Fruit fly (Drosophila melanogaster) whole organism, embryonic: ENCODE measurements around the gene CG3625.

Source experiments
- Ada2b ChIP-seq: fragments of 200-800 bp; sonication (Bioruptor generic); IDR thresholded peaks from 2 replicates; pipeline ENCODE4 v1.3.6; 2022; ENCODE audit warnings: missing biosample characterization, missing genetic modification characterization
- B-H1 ChIP-seq: fragments of 200-800 bp; sonication (Bioruptor generic); IDR thresholded peaks from 3 replicates; pipeline ENCODE4 v1.3.6; 2022; ENCODE audit warnings: missing biosample characterization, missing genetic modification characterization
- Bteb2 ChIP-seq: fragments of 200-800 bp; sonication (Bioruptor generic); optimal IDR thresholded peaks from 2 replicates; lab custom pipeline; 2016; ENCODE audit warnings: missing biosample characterization, missing genetic modification characterization
- CG10366 ChIP-seq: fragments of 200-800 bp; sonication (Bioruptor generic); IDR thresholded peaks from 2 replicates; pipeline ENCODE4 v1.3.6; 2022; ENCODE audit warnings: missing biosample characterization, missing genetic modification characterization
- CG10462 ChIP-seq: fragments of 200-800 bp; sonication (Bioruptor generic); optimal IDR thresholded peaks from 2 replicates; lab custom pipeline; 2016; ENCODE audit warnings: missing biosample characterization, missing genetic modification characterization
- CG10654 ChIP-seq: fragments of 200-800 bp; sonication (Bioruptor generic); optimal IDR thresholded peaks from 2 replicates; lab custom pipeline; 2016; ENCODE audit warnings: missing biosample characterization, missing genetic modification characterization
- CG12155 ChIP-seq: fragments of 200-800 bp; sonication (Bioruptor generic); optimal IDR thresholded peaks from 3 replicates; lab custom pipeline; 2016; ENCODE audit warnings: missing biosample characterization, missing genetic modification characterization
- CG13123 ChIP-seq: fragments of 200-800 bp; sonication (Bioruptor generic); optimal IDR thresholded peaks from 2 replicates; lab custom pipeline; 2016; ENCODE audit warnings: missing biosample characterization, missing genetic modification characterization
- CG13894 ChIP-seq: fragments of 200-800 bp; sonication (Bioruptor generic); optimal IDR thresholded peaks from 3 replicates; lab custom pipeline; 2018; ENCODE audit warnings: missing biosample characterization, mild to moderate bottlenecking, missing genetic modification characterization, moderate library complexity
- CG14965 ChIP-seq: fragments of 200-800 bp; sonication (Bioruptor generic); optimal IDR thresholded peaks from 2 replicates; lab custom pipeline; 2016; ENCODE audit warnings: missing biosample characterization, missing genetic modification characterization, borderline replicate concordance
- CG15479 ChIP-seq: fragments of 200-800 bp; sonication (Bioruptor generic); optimal IDR thresholded peaks from 3 replicates; lab custom pipeline; 2019; ENCODE audit warnings: missing biosample characterization, mild to moderate bottlenecking, missing genetic modification characterization, moderate library complexity
- CG16815 ChIP-seq: fragments of 200-800 bp; sonication (Bioruptor generic); optimal IDR thresholded peaks from 3 replicates; lab custom pipeline; 2017; ENCODE audit warnings: missing biosample characterization, mild to moderate bottlenecking, missing genetic modification characterization
- CG1792 ChIP-seq: fragments of 200-800 bp; sonication (Bioruptor generic); optimal IDR thresholded peaks from 2 replicates; lab custom pipeline; 2016; ENCODE audit warnings: missing biosample characterization, missing genetic modification characterization
- CG18011 ChIP-seq: fragments of 200-800 bp; sonication (Bioruptor generic); optimal IDR thresholded peaks from 2 replicates; lab custom pipeline; 2017; ENCODE audit warnings: missing biosample characterization, missing genetic modification characterization, mild to moderate bottlenecking, moderate library complexity, missing genotype
- CG18599 ChIP-seq: fragments of 200-800 bp; sonication (Bioruptor generic); optimal IDR thresholded peaks from 3 replicates; lab custom pipeline; 2017; ENCODE audit warnings: missing biosample characterization, missing genetic modification characterization, mild to moderate bottlenecking, moderate library complexity, missing genetic modification reagents
- CG18764 ChIP-seq: fragments of 200-800 bp; sonication (Bioruptor generic); optimal IDR thresholded peaks from 3 replicates; lab custom pipeline; 2016; ENCODE audit warnings: missing biosample characterization, missing genetic modification characterization
- CG2889 ChIP-seq: fragments of 200-800 bp; sonication (Bioruptor generic); IDR thresholded peaks from 3 replicates; pipeline ENCODE4 v1.3.6; 2022; ENCODE audit warnings: missing biosample characterization, missing genetic modification characterization
- CG31365 ChIP-seq: fragments of 200-800 bp; sonication (Bioruptor generic); optimal IDR thresholded peaks from 2 replicates; lab custom pipeline; 2018; ENCODE audit warnings: missing biosample characterization, mild to moderate bottlenecking, missing genetic modification characterization
- CG3281 ChIP-seq: fragments of 200-800 bp; sonication (Bioruptor generic); optimal IDR thresholded peaks from 3 replicates; lab custom pipeline; 2017; ENCODE audit warnings: missing biosample characterization, mild to moderate bottlenecking, missing genetic modification characterization
- CG4707 ChIP-seq: fragments of 200-800 bp; sonication (Bioruptor generic); optimal IDR thresholded peaks from 2 replicates; lab custom pipeline; 2018; ENCODE audit warnings: missing biosample characterization, mild to moderate bottlenecking, missing genetic modification characterization, moderate library complexity
- CG6254 ChIP-seq: fragments of 200-800 bp; sonication (Bioruptor generic); optimal IDR thresholded peaks from 3 replicates; lab custom pipeline; 2017; ENCODE audit warnings: mild to moderate bottlenecking, missing biosample characterization, missing genetic modification reagents, missing genetic modification characterization
- CG6689 ChIP-seq: fragments of 200-800 bp; sonication (Bioruptor generic); IDR thresholded peaks from 2 replicates; pipeline ENCODE4 v1.3.6; 2022; ENCODE audit warnings: missing biosample characterization, missing genetic modification characterization
- CG7357 ChIP-seq: fragments of 200-800 bp; sonication (Bioruptor generic); IDR thresholded peaks from 3 replicates; pipeline ENCODE4 v1.3.6; 2022; ENCODE audit warnings: missing biosample characterization, missing genetic modification characterization
- CG7928 ChIP-seq: fragments of 200-800 bp; sonication (Bioruptor generic); optimal IDR thresholded peaks from 2 replicates; lab custom pipeline; 2017; ENCODE audit warnings: missing biosample characterization, mild to moderate bottlenecking, missing genetic modification characterization
- CG7987 ChIP-seq: fragments of 200-800 bp; sonication (Bioruptor generic); optimal IDR thresholded peaks from 2 replicates; lab custom pipeline; 2018; ENCODE audit warnings: missing biosample characterization, mild to moderate bottlenecking, missing genetic modification characterization, moderate library complexity
- CG9727 ChIP-seq: fragments of 200-800 bp; sonication (Bioruptor generic); optimal IDR thresholded peaks from 3 replicates; lab custom pipeline; 2017; ENCODE audit warnings: missing biosample characterization, mild to moderate bottlenecking, missing genetic modification characterization
- D ChIP-seq, 2 experiments: fragments of 200-800 bp in 1 of 2; fragments of >200 bp in 1 of 2; sonication (Bioruptor generic) in 1 of 2; optimal IDR thresholded peaks; 2 replicates in 1 of 2; 3 replicates in 1 of 2; lab custom pipeline; 2017; ENCODE audit warnings: mild to moderate bottlenecking in 1 of 2, missing biosample characterization in 1 of 2, missing genetic modification characterization in 1 of 2, missing genetic modification reagents in 1 of 2
- Dek ChIP-seq: fragments of 200-800 bp; sonication (Bioruptor generic); optimal IDR thresholded peaks from 3 replicates; lab custom pipeline; 2019; ENCODE audit warnings: missing biosample characterization, mild to moderate bottlenecking, missing genetic modification characterization, moderate library complexity
- Dfd ChIP-seq, 2 experiments: fragments of >200 bp; optimal IDR thresholded peaks; 2 replicates each; lab custom pipeline; 2017; ENCODE audit warnings: missing biosample characterization in 2 of 2, missing genetic modification characterization in 2 of 2
- Dip3 ChIP-seq: fragments of 200-800 bp; sonication (Bioruptor generic); optimal IDR thresholded peaks from 3 replicates; lab custom pipeline; 2016; ENCODE audit warnings: missing biosample characterization, missing genetic modification characterization
- Drgx ChIP-seq: fragments of 200-800 bp; sonication (Bioruptor generic); IDR thresholded peaks from 2 replicates; pipeline ENCODE4 v1.3.6; 2022; ENCODE audit warnings: missing biosample characterization, missing genetic modification characterization
- HmgZ ChIP-seq: fragments of 200-800 bp; sonication (Bioruptor generic); optimal IDR thresholded peaks from 2 replicates; lab custom pipeline; 2018; ENCODE audit warnings: missing biosample characterization, mild to moderate bottlenecking, missing genetic modification characterization
- Jarid2 ChIP-seq: fragments of 200-800 bp; sonication (Bioruptor generic); optimal IDR thresholded peaks from 3 replicates; lab custom pipeline; 2017; ENCODE audit warnings: mild to moderate bottlenecking, missing biosample characterization, missing genetic modification reagents, missing genetic modification characterization
- Nf-YA ChIP-seq: fragments of 200-800 bp; sonication (Bioruptor generic); IDR thresholded peaks from 2 replicates; pipeline ENCODE4 v1.3.6; 2022; ENCODE audit warnings: missing biosample characterization, missing genetic modification characterization
- Sin3A ChIP-seq: fragments of >200 bp; optimal IDR thresholded peaks from 2 replicates; lab custom pipeline; 2018
- bowl ChIP-seq: fragments of 200-800 bp; sonication (Bioruptor generic); IDR thresholded peaks from 2 replicates; pipeline ENCODE4 v1.3.6; 2022; ENCODE audit warnings: missing biosample characterization, missing genetic modification characterization
- dan ChIP-seq: fragments of 200-800 bp; sonication (Bioruptor generic); IDR thresholded peaks from 2 replicates; pipeline ENCODE4 v1.3.6; 2022; ENCODE audit warnings: missing biosample characterization, missing genetic modification characterization
- emc ChIP-seq: fragments of 200-800 bp; sonication (Bioruptor generic); optimal IDR thresholded peaks from 2 replicates; lab custom pipeline; 2016; ENCODE audit warnings: missing biosample characterization, missing genetic modification characterization
- ewg ChIP-seq: fragments of 200-800 bp; sonication (Bioruptor generic); optimal IDR thresholded peaks from 3 replicates; lab custom pipeline; 2017; ENCODE audit warnings: mild to moderate bottlenecking, missing biosample characterization, missing genetic modification reagents, missing genetic modification characterization
- ftz-f1 ChIP-seq: fragments of 200-800 bp; sonication (Bioruptor generic); optimal IDR thresholded peaks from 2 replicates; lab custom pipeline; 2016; ENCODE audit warnings: missing biosample characterization, missing genetic modification characterization
- hbn ChIP-seq: fragments of 200-800 bp; sonication (Bioruptor generic); IDR thresholded peaks from 2 replicates; pipeline ENCODE4 v1.3.6; 2022; ENCODE audit warnings: missing biosample characterization, missing genetic modification characterization; ENCODE audit not compliant: partially characterized antibody
- mirr ChIP-seq: fragments of 200-800 bp; sonication (Bioruptor generic); optimal IDR thresholded peaks from 3 replicates; lab custom pipeline; 2018; ENCODE audit warnings: missing biosample characterization, mild to moderate bottlenecking, missing genetic modification characterization
- nerfin-2 ChIP-seq: fragments of 200-800 bp; sonication (Bioruptor generic); IDR thresholded peaks from 2 replicates; pipeline ENCODE4 v1.3.6; 2022; ENCODE audit warnings: missing biosample characterization, missing genetic modification characterization; ENCODE audit not compliant: partially characterized antibody
- odd ChIP-seq: fragments of 200-800 bp; sonication (Bioruptor generic); optimal IDR thresholded peaks from 2 replicates; lab custom pipeline; 2017; ENCODE audit warnings: missing biosample characterization, mild to moderate bottlenecking, missing genetic modification characterization
- slp2 ChIP-seq: fragments of 200-800 bp; sonication (Bioruptor generic); optimal IDR thresholded peaks from 2 replicates; lab custom pipeline; 2016; ENCODE audit warnings: missing biosample characterization, missing genetic modification characterization
- so ChIP-seq: fragments of 200-800 bp; sonication (Bioruptor generic); IDR thresholded peaks from 3 replicates; pipeline ENCODE4 v1.3.6; 2022; ENCODE audit warnings: missing biosample characterization, missing genetic modification characterization
- stwl ChIP-seq: fragments of 200-800 bp; sonication (Bioruptor generic); optimal IDR thresholded peaks from 3 replicates; lab custom pipeline; 2018; ENCODE audit warnings: missing biosample characterization, mild to moderate bottlenecking, missing genetic modification characterization, moderate library complexity
- sug ChIP-seq: fragments of 200-800 bp; optimal IDR thresholded peaks from 2 replicates; lab custom pipeline; 2019; ENCODE audit warnings: missing biosample characterization, mild to moderate bottlenecking, missing genetic modification characterization, moderate library complexity
- vvl ChIP-seq: fragments of 200-800 bp; sonication (Bioruptor generic); IDR thresholded peaks from 2 replicates; pipeline ENCODE4 v1.3.6; 2022; ENCODE audit warnings: missing biosample characterization, missing genetic modification characterization
- wdn ChIP-seq: fragments of 200-800 bp; sonication (Bioruptor generic); IDR thresholded peaks from 2 replicates; pipeline ENCODE4 v1.3.6; 2022; ENCODE audit warnings: missing biosample characterization, missing genetic modification characterization
- z ChIP-seq: fragments of 200-800 bp; sonication (Bioruptor generic); IDR thresholded peaks from 3 replicates; pipeline ENCODE4 v1.3.6; 2022; ENCODE audit warnings: missing biosample characterization, missing genetic modification characterization

CG3625 gene

dm6 chr2L:285596-286023, 6.0 kb downstream of the CG3625 start (continued):
- TF ChIP-seq D (optimal IDR thresholded peaks at IDR 0.05; lab: Kevin White, UChicago) (no peak), D (GFP tag; optimal IDR thresholded peaks at IDR 0.05; lab: Kevin White, UChicago) (peak; percentile 12), CG31365 (tag; lab: Kevin White, UChicago) (peak; percentile 91), sug (tag; lab: Kevin White, UChicago) (peak; percentile 63), Jarid2 (GFP tag; lab: Kevin White, UChicago) (peak; percentile 92), ewg (GFP tag; lab: Kevin White, UChicago) (peak; percentile 19), CG3281 (GFP tag; lab: Kevin White, UChicago) (peak; percentile 65), CG4707 (peak; percentile 48), Dfd (GFP tag; optimal IDR thresholded peaks at IDR 0.05; lab: Kevin White, UChicago) (no peak), CG15479 (GFP tag; lab: Kevin White, UChicago) (no peak), CG18764 (GFP tag; lab: Kevin White, UChicago) (no peak), B-H1 (GFP tag; lab: Robert Waterston, UW) (no peak), CG16815 (GFP tag; lab: Kevin White, UChicago) (no peak), Ada2b (GFP tag; lab: Robert Waterston, UW) (no peak), CG13123 (no peak), CG9727 (GFP tag; lab: Kevin White, UChicago) (peak; percentile 53), wdn (GFP tag; lab: Robert Waterston, UW) (0 out of 2 replicates have a peak, but pooled peaks have one; percentile 27), hbn (GFP tag; lab: Robert Waterston, UW) (0 out of 2 replicates have a peak, but pooled peaks have one; percentile 15), CG10654 (GFP tag; lab: Kevin White, UChicago) (no peak), vvl (GFP tag; lab: Robert Waterston, UW) (peak; percentile 75), HmgZ (tag; lab: Kevin White, UChicago) (peak; percentile 66), Bteb2 (peak; percentile 48), so (no peak; the same call in 2 of the 3 replicates), dan (GFP tag; lab: Robert Waterston, UW) (no peak), CG12155 (GFP tag; lab: Kevin White, UChicago) (peak; percentile 34), stwl (tag; lab: Kevin White, UChicago) (peak; percentile 77), CG10366 (GFP tag; lab: Robert Waterston, UW) (no peak), Sin3A (no peak), CG18011 (no peak), nerfin-2 (GFP tag; lab: Robert Waterston, UW) (no peak), CG6254 (GFP tag; lab: Kevin White, UChicago) (peak; percentile 28), odd (GFP tag; lab: Kevin White, UChicago) (peak; percentile 43), mirr (peak; percentile 49), CG7357 (GFP tag; lab: Robert Waterston, UW) (no peak), CG14965 (no peak), bowl (GFP tag; lab: Robert Waterston, UW) (no peak), CG2889 (GFP tag; lab: Robert Waterston, UW) (no peak), CG13894 (tag; lab: Kevin White, UChicago) (peak; percentile 84), Dip3 (peak; percentile 54), CG7928 (no peak), z (0 out of 3 replicates have a peak, but pooled peaks have one; percentile 24), CG6689 (peak; percentile 83), Drgx (GFP tag; lab: Robert Waterston, UW) (0 out of 2 replicates have a peak, but pooled peaks have one; percentile 25), CG1792 (GFP tag; lab: Kevin White, UChicago) (peak; percentile 40), slp2 (GFP tag; lab: Kevin White, UChicago) (no peak), CG10462 (GFP tag; lab: Kevin White, UChicago) (no peak), ftz-f1 (peak; percentile 64), CG18599 (peak; percentile 70), CG7987 (GFP tag; lab: Kevin White, UChicago) (peak; percentile 54), Nf-YA (GFP tag; lab: Robert Waterston, UW) (no peak), emc (GFP tag; lab: Kevin White, UChicago) (no peak), Dek (tag; lab: Kevin White, UChicago) (peak; percentile 63)
